Fruit fly (Drosophila melanogaster) whole organism, wandering third instar larva: ENCODE data around the gene dachs.

Experiments used
- Dfd ChIP-seq: fragments of >200 bp; optimal IDR thresholded peaks from 2 replicates; lab custom pipeline; 2017; ENCODE audit warnings: missing biosample characterization, missing genetic modification characterization
- HLH106 ChIP-seq: fragments of 200-800 bp; optimal IDR thresholded peaks from 3 replicates; lab custom pipeline; 2019; ENCODE audit warnings: missing biosample characterization, mild to moderate bottlenecking, missing genetic modification characterization, moderate library complexity
- Hr78 ChIP-seq: fragments of >200 bp; optimal IDR thresholded peaks from 2 replicates; lab custom pipeline; 2017; ENCODE audit warnings: missing biosample characterization, missing genetic modification characterization
- Mio ChIP-seq: sonication (Bioruptor generic); optimal IDR thresholded peaks from 2 replicates; lab custom pipeline; 2016; ENCODE audit warnings: missing biosample characterization, missing genetic modification characterization
- Rel ChIP-seq, 2 experiments: fragments of 200-800 bp; sonication (Bioruptor generic) in 1 of 2; optimal IDR thresholded peaks; 2 replicates in 1 of 2; 3 replicates in 1 of 2; lab custom pipeline; 2016 to 2019; ENCODE audit warnings: mild to moderate bottlenecking in 2 of 2, missing biosample characterization in 2 of 2, missing genetic modification characterization in 2 of 2, moderate library complexity in 1 of 2
- br ChIP-seq: fragments of 200-800 bp; sonication (Bioruptor generic); optimal IDR thresholded peaks from 2 replicates; lab custom pipeline; 2016; ENCODE audit warnings: missing biosample characterization, missing genetic modification characterization
- brk ChIP-seq: fragments of 200-800 bp; sonication (Bioruptor generic); optimal IDR thresholded peaks from 2 replicates; lab custom pipeline; 2016; ENCODE audit warnings: missing biosample characterization, mild to moderate bottlenecking, missing genetic modification characterization
- dsf ChIP-seq: sonication (Bioruptor generic); optimal IDR thresholded peaks from 2 replicates; lab custom pipeline; 2016; ENCODE audit warnings: missing biosample characterization, missing genetic modification characterization, borderline replicate concordance
- pan ChIP-seq: fragments of >200 bp; optimal IDR thresholded peaks from 2 replicates; lab custom pipeline; 2017
- psq ChIP-seq: fragments of 200-800 bp; sonication (Bioruptor generic); optimal IDR thresholded peaks from 3 replicates; lab custom pipeline; 2017; ENCODE audit warnings: missing biosample characterization, mild to moderate bottlenecking, missing genetic modification characterization, moderate library complexity
- rgr ChIP-seq: fragments of 200-800 bp; sonication (Bioruptor generic); optimal IDR thresholded peaks from 3 replicates; lab custom pipeline; 2016; ENCODE audit warnings: missing biosample characterization, mild to moderate bottlenecking, missing genetic modification characterization
- sage ChIP-seq: fragments of 200-800 bp; sonication (Bioruptor generic); optimal IDR thresholded peaks from 2 replicates; lab custom pipeline; 2016; ENCODE audit warnings: missing biosample characterization, mild to moderate bottlenecking, missing genetic modification characterization

DNA sequence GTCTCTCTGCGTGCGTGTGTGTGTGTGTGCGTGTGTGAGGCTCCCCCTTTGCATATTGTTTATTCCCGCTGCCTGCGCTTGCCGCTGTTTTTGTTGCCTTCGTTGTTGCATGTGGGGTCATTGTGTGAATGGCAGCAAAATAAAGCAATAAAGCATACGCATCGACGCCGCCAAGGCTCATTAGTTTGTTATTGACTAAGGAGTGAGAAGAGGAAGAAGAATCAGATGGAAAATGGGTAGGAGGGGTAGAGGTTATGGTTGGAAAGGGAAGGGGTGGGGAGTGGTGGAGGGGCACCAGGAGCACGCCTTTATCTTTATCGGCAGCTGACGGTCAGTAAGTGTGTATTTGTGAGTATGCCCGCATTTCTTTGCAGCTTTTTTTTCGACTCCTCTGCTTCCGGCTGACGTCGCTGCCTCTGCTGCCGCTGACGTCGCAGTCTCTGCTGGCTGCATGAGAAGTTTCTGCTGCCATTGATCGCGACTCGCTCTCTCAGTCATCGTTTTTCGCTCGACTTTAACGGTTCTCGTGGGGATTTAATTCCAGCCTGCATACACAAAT is 47.2 kb upstream of the dachs start:
- TF ChIP-seq br (GFP tag; lab: Kevin White, UChicago) (no peak), Rel (GFP tag; optimal IDR thresholded peaks at IDR 0.05; lab: Kevin White, UChicago) (no peak), Rel (tag; optimal IDR thresholded peaks at IDR 0.05; lab: Kevin White, UChicago) (peak; percentile 89), Mio (no peak), pan (lab: Kevin White, UChicago) (no peak), rgr (GFP tag; lab: Kevin White, UChicago) (no peak), dsf (no peak), Dfd (GFP tag; lab: Kevin White, UChicago) (peak; percentile 21), Hr78 (GFP tag; lab: Kevin White, UChicago) (no peak), HLH106 (tag; lab: Kevin White, UChicago) (no peak), brk (GFP tag; lab: Kevin White, UChicago) (no peak), psq (GFP tag; lab: Kevin White, UChicago) (peak; percentile 85), sage (GFP tag; lab: Kevin White, UChicago) (no peak)
